Worm (Caenorhabditis elegans) whole organism, late embryonic: ENCODE measurements around the gene ife-4.

ENCODE experiments used
- C08G9.2 ChIP-seq: sonication (generic microtip); optimal IDR thresholded peaks from 2 replicates; lab custom pipeline; 2016; ENCODE audit warnings: mild to moderate bottlenecking, missing genetic modification characterization, moderate library complexity, missing compliant biosample characterization
- C38D4.7 ChIP-seq: fragments of 200-800 bp; sonication (Bioruptor generic); optimal IDR thresholded peaks from 2 replicates; lab custom pipeline; 2018; ENCODE audit warnings: mild to moderate bottlenecking, missing genetic modification characterization, moderate library complexity, missing compliant biosample characterization
- F13H6.1 ChIP-seq: sonication (generic microtip); optimal IDR thresholded peaks from 2 replicates; lab custom pipeline; 2016; ENCODE audit warnings: missing genetic modification characterization, missing compliant biosample characterization
- K09A11.1 ChIP-seq: sonication (generic microtip); optimal IDR thresholded peaks from 2 replicates; lab custom pipeline; 2017; ENCODE audit warnings: antibody characterized with exemption, mild to moderate bottlenecking, missing genetic modification characterization, missing compliant biosample characterization; ENCODE audit not compliant: insufficient read depth
- T23F11.4 ChIP-seq: fragments of 200-800 bp; sonication (Bioruptor generic); optimal IDR thresholded peaks from 2 replicates; lab custom pipeline; 2018; ENCODE audit warnings: mild to moderate bottlenecking, missing genetic modification characterization, missing compliant biosample characterization
- Y22D7AL.16 ChIP-seq: sonication (generic microtip); optimal IDR thresholded peaks from 2 replicates; lab custom pipeline; 2016; ENCODE audit warnings: missing genetic modification characterization, missing compliant biosample characterization
- ahr-1 ChIP-seq: sonication (generic microtip); optimal IDR thresholded peaks from 2 replicates; lab custom pipeline; 2016; ENCODE audit warnings: missing genetic modification characterization, missing compliant biosample characterization
- ama-1 ChIP-seq: fragments of 150-350 bp; optimal IDR thresholded peaks from 2 replicates; lab custom pipeline; 2014
- ceh-14 ChIP-seq: sonication (generic microtip); optimal IDR thresholded peaks from 2 replicates; lab custom pipeline; 2016; ENCODE audit warnings: missing genotype, missing genetic modification characterization, missing compliant biosample characterization
- ceh-18 ChIP-seq: sonication (generic microtip); optimal IDR thresholded peaks from 2 replicates; lab custom pipeline; 2016; ENCODE audit warnings: missing genetic modification characterization, missing compliant biosample characterization
- ceh-19 ChIP-seq: fragments of 200-800 bp; sonication (Bioruptor generic); optimal IDR thresholded peaks from 2 replicates; lab custom pipeline; 2018; ENCODE audit warnings: mild to moderate bottlenecking, missing genetic modification characterization, missing compliant biosample characterization
- ceh-2 ChIP-seq: sonication (generic microtip); optimal IDR thresholded peaks from 2 replicates; lab custom pipeline; 2016; ENCODE audit warnings: missing genotype, missing genetic modification characterization, missing compliant biosample characterization
- ceh-22 ChIP-seq: sonication (generic microtip); optimal IDR thresholded peaks from 2 replicates; lab custom pipeline; 2017; ENCODE audit warnings: missing biosample characterization, missing genetic modification characterization
- ceh-24 ChIP-seq: sonication (generic microtip); optimal IDR thresholded peaks from 2 replicates; lab custom pipeline; 2016; ENCODE audit warnings: mild to moderate bottlenecking, missing genetic modification characterization, missing compliant biosample characterization
- ceh-30 ChIP-seq: fragments of 150-350 bp; optimal IDR thresholded peaks from 2 replicates; lab custom pipeline; 2014; ENCODE audit warnings: missing biosample characterization, missing genetic modification characterization
- ceh-31 ChIP-seq: sonication (generic microtip); optimal IDR thresholded peaks from 2 replicates; lab custom pipeline; 2016; ENCODE audit warnings: missing genetic modification characterization, missing compliant biosample characterization
- ceh-34 ChIP-seq: sonication (generic microtip); optimal IDR thresholded peaks from 2 replicates; lab custom pipeline; 2016; ENCODE audit warnings: mild to moderate bottlenecking, missing genetic modification characterization, missing compliant biosample characterization
- ceh-45 ChIP-seq: fragments of 200-800 bp; sonication (Bioruptor generic); IDR thresholded peaks from 2 replicates; pipeline ENCODE4 v1.3.6; 2022; ENCODE audit warnings: missing genetic modification reagents, missing genetic modification characterization, missing compliant biosample characterization
- ceh-48 ChIP-seq: sonication (generic microtip); optimal IDR thresholded peaks from 2 replicates; lab custom pipeline; 2016; ENCODE audit warnings: missing genetic modification characterization, inconsistent platforms, missing compliant biosample characterization
- che-1 ChIP-seq: sonication (generic microtip); optimal IDR thresholded peaks from 2 replicates; lab custom pipeline; 2016; ENCODE audit warnings: mild to moderate bottlenecking, missing genetic modification characterization, missing compliant biosample characterization
- dmd-4 ChIP-seq: sonication (generic microtip); optimal IDR thresholded peaks from 2 replicates; lab custom pipeline; 2016; ENCODE audit warnings: borderline replicate concordance, missing genetic modification characterization, missing compliant biosample characterization
- elt-2 ChIP-seq: sonication (generic microtip); optimal IDR thresholded peaks from 2 replicates; lab custom pipeline; 2016; ENCODE audit warnings: missing genetic modification reagents, missing genetic modification characterization, missing compliant biosample characterization
- ets-4 ChIP-seq: sonication (generic microtip); optimal IDR thresholded peaks from 2 replicates; lab custom pipeline; 2016; ENCODE audit warnings: missing genetic modification characterization, missing compliant biosample characterization
- eyg-1 ChIP-seq: sonication (generic microtip); optimal IDR thresholded peaks from 2 replicates; lab custom pipeline; 2016; ENCODE audit warnings: missing genotype, missing genetic modification characterization, missing compliant biosample characterization
- fkh-10 ChIP-seq: fragments of 150-350 bp; optimal IDR thresholded peaks from 2 replicates; lab custom pipeline; 2014; ENCODE audit warnings: missing biosample characterization, missing genetic modification reagents, missing genetic modification characterization
- fkh-6 ChIP-seq: sonication (generic microtip); optimal IDR thresholded peaks from 2 replicates; lab custom pipeline; 2016; ENCODE audit warnings: missing genetic modification characterization, missing compliant biosample characterization
- hlh-30 ChIP-seq: sonication (generic microtip); optimal IDR thresholded peaks from 2 replicates; lab custom pipeline; 2017; ENCODE audit warnings: antibody characterized with exemption, missing genetic modification characterization, missing compliant biosample characterization; ENCODE audit not compliant: insufficient read depth
- hlh-6 ChIP-seq: sonication (generic microtip); optimal IDR thresholded peaks from 2 replicates; lab custom pipeline; 2016; ENCODE audit warnings: missing genotype, missing genetic modification characterization, missing compliant biosample characterization
- madf-2 ChIP-seq: sonication (generic microtip); optimal IDR thresholded peaks from 2 replicates; lab custom pipeline; 2017; ENCODE audit warnings: missing genetic modification characterization, missing compliant biosample characterization
- mec-3 ChIP-seq: sonication (generic microtip); optimal IDR thresholded peaks from 2 replicates; lab custom pipeline; 2016; ENCODE audit warnings: borderline replicate concordance, missing genetic modification characterization, missing compliant biosample characterization
- nfya-1 ChIP-seq: sonication (generic microtip); optimal IDR thresholded peaks from 2 replicates; lab custom pipeline; 2017; ENCODE audit warnings: missing genetic modification characterization, mild to moderate bottlenecking, missing compliant biosample characterization, antibody characterized with exemption, moderate library complexity
- nhr-11 ChIP-seq: fragments of 150-350 bp; optimal IDR thresholded peaks from 2 replicates; lab custom pipeline; 2014; ENCODE audit warnings: missing biosample characterization, missing genetic modification characterization
- npax-4 ChIP-seq: sonication (generic microtip); optimal IDR thresholded peaks from 2 replicates; lab custom pipeline; 2016; ENCODE audit warnings: missing genetic modification characterization, missing compliant biosample characterization
- odd-2 ChIP-seq: sonication (generic microtip); optimal IDR thresholded peaks from 2 replicates; lab custom pipeline; 2017; ENCODE audit warnings: antibody characterized with exemption, mild to moderate bottlenecking, missing genetic modification characterization, missing compliant biosample characterization
- pag-3 ChIP-seq: sonication (generic microtip); optimal IDR thresholded peaks from 2 replicates; lab custom pipeline; 2016; ENCODE audit warnings: missing compliant biosample characterization, missing genetic modification characterization, borderline replicate concordance
- pha-2 ChIP-seq: sonication (generic microtip); optimal IDR thresholded peaks from 2 replicates; lab custom pipeline; 2017; ENCODE audit warnings: mild to moderate bottlenecking, missing genetic modification characterization, missing compliant biosample characterization
- pha-4 ChIP-seq: fragments of 150-350 bp; optimal IDR thresholded peaks from 2 replicates; lab custom pipeline; 2018; ENCODE audit warnings: missing biosample characterization, missing genetic modification reagents, missing genetic modification characterization
- ref-2 ChIP-seq: sonication (generic microtip); optimal IDR thresholded peaks from 2 replicates; lab custom pipeline; 2016; ENCODE audit warnings: missing genetic modification characterization, missing compliant biosample characterization
- rnt-1 ChIP-seq: sonication (generic microtip); optimal IDR thresholded peaks from 2 replicates; lab custom pipeline; 2016; ENCODE audit warnings: missing genetic modification characterization, missing compliant biosample characterization
- sdc-2 ChIP-seq: sonication (generic microtip); optimal IDR thresholded peaks from 2 replicates; lab custom pipeline; 2016; ENCODE audit warnings: missing genotype, missing genetic modification characterization, missing compliant biosample characterization
- syd-9 ChIP-seq: sonication (generic microtip); optimal IDR thresholded peaks from 2 replicates; lab custom pipeline; 2016; ENCODE audit warnings: mild to moderate bottlenecking, missing genetic modification characterization, moderate library complexity, missing compliant biosample characterization
- tbx-2 ChIP-seq: sonication (generic microtip); optimal IDR thresholded peaks from 2 replicates; lab custom pipeline; 2016; ENCODE audit warnings: missing genetic modification characterization, missing compliant biosample characterization
- tbx-7 ChIP-seq: sonication (generic microtip); optimal IDR thresholded peaks from 2 replicates; lab custom pipeline; 2016; ENCODE audit warnings: missing genotype, missing genetic modification characterization, missing compliant biosample characterization
- unc-3 ChIP-seq, 2 experiments: fragments of 200-800 bp in 1 of 2; sonication (Bioruptor generic) in 1 of 2; sonication (generic microtip) in 1 of 2; conservative IDR thresholded peaks in 1 of 2; optimal IDR thresholded peaks in 1 of 2; 2 replicates each; pipeline versions ENCODE4 v1.3.6 to Lab custom; 2016 to 2022; ENCODE audit warnings: missing compliant biosample characterization in 2 of 2, missing genetic modification characterization in 2 of 2, missing genetic modification reagents in 1 of 2
- unc-42 ChIP-seq: sonication (generic microtip); optimal IDR thresholded peaks from 2 replicates; lab custom pipeline; 2016; ENCODE audit warnings: missing genotype, missing genetic modification characterization, missing compliant biosample characterization
- unc-55 ChIP-seq: sonication (generic microtip); optimal IDR thresholded peaks from 2 replicates; lab custom pipeline; 2017; ENCODE audit warnings: missing biosample characterization, missing genetic modification reagents, missing genetic modification characterization
- zip-5 ChIP-seq: sonication (generic microtip); optimal IDR thresholded peaks from 2 replicates; lab custom pipeline; 2016; ENCODE audit warnings: missing genetic modification characterization, missing compliant biosample characterization
- ztf-16 ChIP-seq: sonication (generic microtip); optimal IDR thresholded peaks from 2 replicates; lab custom pipeline; 2017; ENCODE audit warnings: missing genetic modification characterization, missing compliant biosample characterization

Gene ife-4

DNA sequence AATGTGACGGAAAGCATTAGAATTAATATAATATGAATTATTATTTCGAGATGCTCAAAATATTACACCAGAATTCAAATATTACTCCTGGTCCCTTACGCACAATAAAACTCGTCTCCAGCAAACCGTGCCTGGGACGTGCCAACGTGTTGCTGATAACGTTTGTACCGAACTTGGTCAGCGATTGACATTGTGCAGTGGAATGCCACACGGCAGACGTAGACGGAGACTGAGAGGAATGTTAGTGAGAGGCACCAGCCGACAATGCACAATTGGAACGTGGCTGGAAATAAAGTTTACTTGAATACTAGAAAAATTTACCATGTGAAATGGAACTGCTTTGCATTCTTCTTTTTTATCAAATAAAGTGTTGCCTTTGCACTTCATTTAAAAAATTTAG lies 13.2 kb downstream of the ife-4 start:
- TF ChIP-seq ama-1 (no peak), elt-2 (tag; lab: Kevin White, UChicago) (peak; percentile 27)
- TF ChIP-seq, all 69 proteins: peak for 1

DNA sequence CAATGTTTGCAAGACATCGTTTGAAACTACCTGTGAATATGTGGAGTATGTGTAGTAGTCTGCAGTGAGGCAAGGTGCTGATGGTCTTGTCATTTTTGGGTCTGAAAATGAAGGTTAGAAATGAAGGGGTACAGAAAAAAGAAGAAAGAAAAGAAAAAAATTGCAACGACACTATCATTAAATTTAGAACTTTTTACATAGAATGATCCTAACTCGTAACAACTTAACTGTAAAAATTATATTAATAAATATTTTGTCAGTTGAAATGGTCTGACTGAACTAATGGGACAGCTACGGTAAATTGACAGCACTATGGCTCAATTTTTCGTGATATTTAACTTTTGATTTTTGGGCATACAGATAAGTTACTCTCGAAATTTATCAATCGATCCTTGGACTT lies 15.3 kb downstream of the ife-4 start, which contains the start of gene C05D9.7:
C05D9.7 (minus strand) TSS at position 101 of the 400 bp plus-strand sequence.
- TF ChIP-seq fkh-6 (no peak), ceh-22 (no peak), pha-2 (tag; lab: Kevin White, UChicago) (no peak), syd-9 (tag; lab: Kevin White, UChicago) (no peak), unc-3 (GFP tag; conservative IDR thresholded peaks at IDR 0.05; lab: Robert Waterston, UW) (no peak), unc-3 (tag; optimal IDR thresholded peaks at IDR 0.05; lab: Kevin White, UChicago) (no peak), ahr-1 (tag; lab: Kevin White, UChicago) (no peak)

DNA sequence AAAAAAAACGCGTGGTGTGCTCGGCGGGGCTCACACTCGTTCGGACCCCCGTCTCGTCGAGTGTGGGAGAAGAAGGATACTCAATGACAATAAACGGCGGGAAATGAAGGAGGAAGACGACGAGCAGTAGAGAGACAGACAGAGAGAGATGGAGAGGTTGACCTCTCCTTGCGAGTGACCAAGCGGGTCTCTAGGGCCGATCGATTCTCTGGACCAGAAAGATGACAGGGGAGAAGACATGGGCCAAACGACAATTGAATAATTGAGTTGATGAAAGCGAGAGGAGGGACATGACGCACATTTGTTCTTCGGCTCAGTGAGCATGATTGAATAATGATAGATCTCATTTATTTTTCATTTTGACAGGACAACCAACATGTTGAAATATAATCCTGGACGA lies 16.3 kb downstream of the ife-4 start:
- TF ChIP-seq C38D4.7 (GFP tag; lab: Kevin White, UChicago) (no peak), ceh-19 (GFP tag; lab: Kevin White, UChicago) (no peak), eyg-1 (tag; lab: Kevin White, UChicago) (no peak), hlh-30 (tag; lab: Kevin White, UChicago) (peak; percentile 5), tbx-7 (no peak), pha-4 (tag; lab: Kevin White, UChicago) (no peak), mec-3 (tag; lab: Kevin White, UChicago) (peak; percentile 25), ceh-31 (tag; lab: Kevin White, UChicago) (peak; percentile 92), unc-42 (peak; percentile 98), che-1 (no peak), ahr-1 (tag; lab: Kevin White, UChicago) (no peak), ama-1 (no peak), fkh-10 (GFP tag; lab: Kevin White, UChicago) (peak; percentile 2), sdc-2 (tag; lab: Kevin White, UChicago) (peak; percentile 76), nhr-11 (tag; lab: Kevin White, UChicago) (no peak), ceh-18 (peak; percentile 40), C08G9.2 (tag; lab: Kevin White, UChicago) (peak; percentile 19), tbx-2 (tag; lab: Kevin White, UChicago) (peak; percentile 74), ceh-14 (tag; lab: Kevin White, UChicago) (peak; percentile 55), ceh-34 (tag; lab: Kevin White, UChicago) (peak; percentile 66), ref-2 (tag; lab: Kevin White, UChicago) (peak; percentile 80), fkh-6 (peak; percentile 11), ztf-16 (no peak), ceh-2 (tag; lab: Kevin White, UChicago) (peak; percentile 44), unc-55 (GFP tag; lab: Kevin White, UChicago) (peak; percentile 98), madf-2 (tag; lab: Kevin White, UChicago) (no peak), ets-4 (tag; lab: Kevin White, UChicago) (no peak), odd-2 (no peak), ceh-48 (tag; lab: Kevin White, UChicago) (peak; percentile 75), nfya-1 (tag; lab: Kevin White, UChicago) (peak; percentile 40), ceh-45 (GFP tag; lab: Robert Waterston, UW) (no peak), hlh-6 (tag; lab: Kevin White, UChicago) (peak; percentile 63), dmd-4 (tag; lab: Kevin White, UChicago) (no peak), K09A11.1 (tag; lab: Kevin White, UChicago) (no peak), F13H6.1 (peak; percentile 35), zip-5 (no peak), ceh-24 (tag; lab: Kevin White, UChicago) (no peak), npax-4 (tag; lab: Kevin White, UChicago) (no peak), elt-2 (tag; lab: Kevin White, UChicago) (no peak), unc-3 (GFP tag; conservative IDR thresholded peaks at IDR 0.05; lab: Robert Waterston, UW) (no peak), unc-3 (tag; optimal IDR thresholded peaks at IDR 0.05; lab: Kevin White, UChicago) (peak; percentile 2), Y22D7AL.16 (tag; lab: Kevin White, UChicago) (no peak), rnt-1 (tag; lab: Kevin White, UChicago) (peak; percentile 52), syd-9 (tag; lab: Kevin White, UChicago) (peak; percentile 39), T23F11.4 (GFP tag; lab: Kevin White, UChicago) (no peak), ceh-30 (tag; lab: Kevin White, UChicago) (no peak), pag-3 (no peak)
